Fruit fly (Drosophila melanogaster): ENCODE measurements around the gene CG10026.

The CG10026 gene

dm6 chr2L:19452535-19453317 lies 1.3 kb upstream of the CG10026 start (continued):
- TF ChIP-seq grn (GFP tag; optimal IDR thresholded peaks at IDR 0.05): no peak
- no peak for TF ChIP-seq bigmax (GFP tag; optimal IDR thresholded peaks at IDR 0.05)
- no peak for TF ChIP-seq CG13424 (tag; optimal IDR thresholded peaks at IDR 0.05)
- no peak for TF ChIP-seq nom (GFP tag; optimal IDR thresholded peaks at IDR 0.05)
- no peak for TF ChIP-seq CG15514 (GFP tag; optimal IDR thresholded peaks at IDR 0.05)
- no peak for TF ChIP-seq CG4360 (GFP tag; IDR thresholded peaks at IDR 0.05)
- peak; percentile 78 for TF ChIP-seq phol (tag; optimal IDR thresholded peaks at IDR 0.05)
- no peak for TF ChIP-seq CG12104 (GFP tag; optimal IDR thresholded peaks at IDR 0.05)
- peak; percentile 31 for TF ChIP-seq CG15269 (tag; optimal IDR thresholded peaks at IDR 0.05)
- TF ChIP-seq tna (GFP tag; IDR thresholded peaks at IDR 0.05; ENCODE audit: partially characterized antibody): no peak
- no peak for TF ChIP-seq nau (GFP tag; optimal IDR thresholded peaks at IDR 0.05)
- TF ChIP-seq CG12155 (GFP tag; optimal IDR thresholded peaks at IDR 0.05): no peak
- no peak for TF ChIP-seq CG9215 (GFP tag; IDR thresholded peaks at IDR 0.05)
- TF ChIP-seq CG31441 (GFP tag; IDR thresholded peaks at IDR 0.05): 0 out of 2 replicates have a peak, but pooled peaks have one; percentile 16
- TF ChIP-seq CG16779 (GFP tag; IDR thresholded peaks at IDR 0.05): 0 out of 2 replicates have a peak, but pooled peaks have one; percentile 3
- TF ChIP-seq CG10654 (GFP tag; optimal IDR thresholded peaks at IDR 0.05): no peak
- TF ChIP-seq ken (GFP tag; IDR thresholded peaks at IDR 0.05): 0 out of 3 replicates have a peak, but pooled peaks have one; percentile 52
- TF ChIP-seq CG12391 (tag; optimal IDR thresholded peaks at IDR 0.05): peak; percentile 16
- TF ChIP-seq CG14441 (GFP tag; IDR thresholded peaks at IDR 0.05): peak; percentile 56
- TF ChIP-seq CG3726 (GFP tag; IDR thresholded peaks at IDR 0.05): no peak
- TF ChIP-seq CG11560 (tag; IDR thresholded peaks at IDR 0.05): no peak
- TF ChIP-seq CG11085 (GFP tag; IDR thresholded peaks at IDR 0.05): no peak
- no peak for TF ChIP-seq CG2875 (GFP tag; optimal IDR thresholded peaks at IDR 0.05)
- no peak for TF ChIP-seq YL-1 (GFP tag; optimal IDR thresholded peaks at IDR 0.05)
- no peak for TF ChIP-seq tap (tag; optimal IDR thresholded peaks at IDR 0.05)
- peak; percentile 49 for TF ChIP-seq Rfx (GFP tag; IDR thresholded peaks at IDR 0.05)
- TF ChIP-seq z (GFP tag; IDR thresholded peaks at IDR 0.05): no peak
- TF ChIP-seq CG34376 (GFP tag; optimal IDR thresholded peaks at IDR 0.05): no peak
- TF ChIP-seq Hand (GFP tag; optimal IDR thresholded peaks at IDR 0.05): no peak
- TF ChIP-seq CG10565 (GFP tag; optimal IDR thresholded peaks at IDR 0.05): no peak
- no peak for TF ChIP-seq Dfd (GFP tag; optimal IDR thresholded peaks at IDR 0.05)
- TF ChIP-seq NFAT (GFP tag; IDR thresholded peaks at IDR 0.05): no peak
- TF ChIP-seq HLH4C (GFP tag; IDR thresholded peaks at IDR 0.05; ENCODE audit: partially characterized antibody): no peak
- TF ChIP-seq fd64A (GFP tag; optimal IDR thresholded peaks at IDR 0.05): no peak
- no peak for TF ChIP-seq D19A (tag; optimal IDR thresholded peaks at IDR 0.05)
- TF ChIP-seq CG31388 (GFP tag; optimal IDR thresholded peaks at IDR 0.05): no peak
- no peak for TF ChIP-seq CG7372 (GFP tag; IDR thresholded peaks at IDR 0.05)
- no peak; the same call in 1 of the 2 replicates for TF ChIP-seq CG9932 (GFP tag; IDR thresholded peaks at IDR 0.05)
- TF ChIP-seq CG34422 (GFP tag; IDR thresholded peaks at IDR 0.05): peak; percentile 96; the same call in 2 of the 3 replicates
- no peak for TF ChIP-seq CG10267 (tag; optimal IDR thresholded peaks at IDR 0.05)
- no peak for TF ChIP-seq CG11696 (GFP tag; IDR thresholded peaks at IDR 0.05)
- TF ChIP-seq Poxn (GFP tag; IDR thresholded peaks at IDR 0.05): no peak
- TF ChIP-seq CG9727 (GFP tag; optimal IDR thresholded peaks at IDR 0.05): no peak
- TF ChIP-seq ssp (GFP tag; IDR thresholded peaks at IDR 0.05): no peak
- no peak for TF ChIP-seq MESR4 (GFP tag; optimal IDR thresholded peaks at IDR 0.05)
- TF ChIP-seq CG11504 (tag; optimal IDR thresholded peaks at IDR 0.05): peak; percentile 21
- no peak for TF ChIP-seq CG10462 (GFP tag; optimal IDR thresholded peaks at IDR 0.05)
- no peak for TF ChIP-seq ham (GFP tag; IDR thresholded peaks at IDR 0.05)
- no peak for TF ChIP-seq Oli (tag; optimal IDR thresholded peaks at IDR 0.05)
- TF ChIP-seq ftz-f1 (GFP tag; optimal IDR thresholded peaks at IDR 0.05): no peak
